Fruit fly (Drosophila melanogaster) whole organism, embryonic: ENCODE measurements around the gene CG13081.

ENCODE experiments used
- Adf1 ChIP-seq: fragments of 200-800 bp; sonication (Bioruptor generic); IDR thresholded peaks from 2 replicates; pipeline ENCODE4 v1.3.6; 2022; ENCODE audit warnings: missing biosample characterization, missing genetic modification characterization
- Antp ChIP-seq: fragments of 200-800 bp; sonication (Bioruptor generic); optimal IDR thresholded peaks from 3 replicates; lab custom pipeline; 2016; ENCODE audit warnings: missing biosample characterization, missing genetic modification characterization
- Atf6 ChIP-seq: fragments of 200-800 bp; sonication (Bioruptor generic); IDR thresholded peaks from 2 replicates; pipeline ENCODE4 v1.3.6; 2022; ENCODE audit warnings: missing biosample characterization, missing genetic modification characterization
- Blimp-1 ChIP-seq: fragments of 200-800 bp; sonication (Bioruptor generic); optimal IDR thresholded peaks from 3 replicates; lab custom pipeline; 2018; ENCODE audit warnings: missing biosample characterization, missing genetic modification characterization, mild to moderate bottlenecking, moderate library complexity, missing genetic modification reagents
- Bteb2 ChIP-seq: fragments of 200-800 bp; sonication (Bioruptor generic); optimal IDR thresholded peaks from 2 replicates; lab custom pipeline; 2016; ENCODE audit warnings: missing biosample characterization, missing genetic modification characterization
- CG10431 ChIP-seq: fragments of 200-800 bp; sonication (Bioruptor generic); optimal IDR thresholded peaks from 3 replicates; lab custom pipeline; 2018; ENCODE audit warnings: missing biosample characterization, mild to moderate bottlenecking, missing genetic modification characterization
- CG12071 ChIP-seq: fragments of 200-800 bp; sonication (Bioruptor generic); optimal IDR thresholded peaks from 3 replicates; lab custom pipeline; 2018; ENCODE audit warnings: missing biosample characterization, mild to moderate bottlenecking, missing genetic modification characterization
- CG12236 ChIP-seq: fragments of 200-800 bp; sonication (Bioruptor generic); optimal IDR thresholded peaks from 2 replicates; lab custom pipeline; 2016; ENCODE audit warnings: missing biosample characterization, missing genetic modification characterization
- CG13296 ChIP-seq: fragments of 200-800 bp; sonication (Bioruptor generic); optimal IDR thresholded peaks from 3 replicates; lab custom pipeline; 2018; ENCODE audit warnings: missing biosample characterization, mild to moderate bottlenecking, missing genetic modification characterization
- CG14014 ChIP-seq: fragments of 200-800 bp; sonication (Bioruptor generic); IDR thresholded peaks from 2 replicates; pipeline ENCODE4 v1.3.6; 2022; ENCODE audit warnings: missing biosample characterization, missing genetic modification characterization
- CG15073 ChIP-seq: fragments of 200-800 bp; sonication (Bioruptor generic); optimal IDR thresholded peaks from 2 replicates; lab custom pipeline; 2016; ENCODE audit warnings: missing biosample characterization, missing genetic modification characterization
- CG16863 ChIP-seq: fragments of 200-800 bp; sonication (Bioruptor generic); optimal IDR thresholded peaks from 3 replicates; lab custom pipeline; 2016; ENCODE audit warnings: missing biosample characterization, missing genetic modification characterization
- CG2875 ChIP-seq: fragments of 200-800 bp; sonication (Bioruptor generic); optimal IDR thresholded peaks from 2 replicates; lab custom pipeline; 2017; ENCODE audit warnings: missing biosample characterization, mild to moderate bottlenecking, missing genetic modification characterization, missing genetic modification reagents
- CG34376 ChIP-seq: fragments of 200-800 bp; sonication (Bioruptor generic); optimal IDR thresholded peaks from 2 replicates; lab custom pipeline; 2018; ENCODE audit warnings: missing biosample characterization, mild to moderate bottlenecking, missing genetic modification characterization
- CG4360 ChIP-seq: fragments of 200-800 bp; sonication (Bioruptor generic); IDR thresholded peaks from 2 replicates; pipeline ENCODE4 v1.3.6; 2022; ENCODE audit warnings: missing biosample characterization, missing genetic modification characterization
- CG5953 ChIP-seq: fragments of 200-800 bp; sonication (Bioruptor generic); IDR thresholded peaks from 2 replicates; pipeline ENCODE4 v1.3.6; 2022; ENCODE audit warnings: missing biosample characterization, missing genetic modification characterization
- CG6272 ChIP-seq: fragments of 200-800 bp; sonication (Bioruptor generic); IDR thresholded peaks from 2 replicates; pipeline ENCODE4 v1.3.6; 2022; ENCODE audit warnings: missing biosample characterization, missing genetic modification characterization
- CG7556 ChIP-seq: fragments of 200-800 bp; sonication (Bioruptor generic); optimal IDR thresholded peaks from 2 replicates; lab custom pipeline; 2017; ENCODE audit warnings: missing biosample characterization, mild to moderate bottlenecking, missing genetic modification characterization
- CG8388 ChIP-seq: fragments of 200-800 bp; sonication (Bioruptor generic); optimal IDR thresholded peaks from 2 replicates; lab custom pipeline; 2019; ENCODE audit warnings: missing biosample characterization, mild to moderate bottlenecking, missing genetic modification characterization, moderate library complexity
- CG9609 ChIP-seq: fragments of 200-800 bp; sonication (Bioruptor generic); optimal IDR thresholded peaks from 3 replicates; lab custom pipeline; 2016; ENCODE audit warnings: missing biosample characterization, missing genetic modification characterization
- CTCF ChIP-seq: fragments of 200-800 bp; sonication (Bioruptor generic); optimal IDR thresholded peaks from 2 replicates; lab custom pipeline; 2017; ENCODE audit warnings: missing biosample characterization, mild to moderate bottlenecking, missing genetic modification characterization, moderate library complexity
- D ChIP-seq, 2 experiments: fragments of 200-800 bp in 1 of 2; fragments of >200 bp in 1 of 2; sonication (Bioruptor generic) in 1 of 2; optimal IDR thresholded peaks; 2 replicates in 1 of 2; 3 replicates in 1 of 2; lab custom pipeline; 2017; ENCODE audit warnings: mild to moderate bottlenecking in 1 of 2, missing biosample characterization in 1 of 2, missing genetic modification characterization in 1 of 2, missing genetic modification reagents in 1 of 2
- Doc2 ChIP-seq: fragments of 200-800 bp; sonication (Bioruptor generic); IDR thresholded peaks from 2 replicates; pipeline ENCODE4 v1.3.6; 2022; ENCODE audit warnings: missing biosample characterization, missing genetic modification characterization
- Dref ChIP-seq: fragments of 200-800 bp; sonication (Bioruptor generic); IDR thresholded peaks from 2 replicates; pipeline ENCODE4 v1.3.6; 2022; ENCODE audit warnings: missing biosample characterization, missing genetic modification characterization
- HmgD ChIP-seq: fragments of 200-800 bp; sonication (Bioruptor generic); optimal IDR thresholded peaks from 3 replicates; lab custom pipeline; 2016; ENCODE audit warnings: missing biosample characterization, missing genetic modification characterization
- Myb ChIP-seq: fragments of 200-800 bp; sonication (Bioruptor generic); optimal IDR thresholded peaks from 2 replicates; lab custom pipeline; 2016; ENCODE audit warnings: missing biosample characterization, missing genetic modification characterization
- Neu2 ChIP-seq: fragments of 200-800 bp; sonication (Bioruptor generic); optimal IDR thresholded peaks from 3 replicates; lab custom pipeline; 2016; ENCODE audit warnings: missing biosample characterization, missing genetic modification characterization, borderline replicate concordance
- ash1 ChIP-seq: fragments of 200-800 bp; sonication (Bioruptor generic); optimal IDR thresholded peaks from 2 replicates; lab custom pipeline; 2018; ENCODE audit warnings: missing biosample characterization, mild to moderate bottlenecking, missing genetic modification characterization
- ato ChIP-seq: fragments of 200-800 bp; sonication (Bioruptor generic); IDR thresholded peaks from 2 replicates; pipeline ENCODE4 v1.3.6; 2022; ENCODE audit warnings: missing biosample characterization, missing genetic modification characterization; ENCODE audit not compliant: partially characterized antibody
- cas ChIP-seq: fragments of 200-800 bp; sonication (Bioruptor generic); IDR thresholded peaks from 2 replicates; pipeline ENCODE4 v1.3.6; 2022; ENCODE audit warnings: missing biosample characterization, missing genetic modification characterization
- crc ChIP-seq: fragments of 200-800 bp; sonication (Bioruptor generic); optimal IDR thresholded peaks from 2 replicates; lab custom pipeline; 2016; ENCODE audit warnings: missing biosample characterization, missing genetic modification characterization
- crol ChIP-seq: fragments of 200-800 bp; sonication (Bioruptor generic); IDR thresholded peaks from 2 replicates; pipeline ENCODE4 v1.3.6; 2022; ENCODE audit warnings: missing biosample characterization, missing genetic modification characterization
- dm ChIP-seq: fragments of 200-800 bp; sonication (Bioruptor generic); optimal IDR thresholded peaks from 3 replicates; lab custom pipeline; 2016; ENCODE audit warnings: missing biosample characterization, missing genetic modification characterization
- dmrt11E ChIP-seq: fragments of 200-800 bp; sonication (Bioruptor generic); optimal IDR thresholded peaks from 3 replicates; lab custom pipeline; 2018; ENCODE audit warnings: missing biosample characterization, mild to moderate bottlenecking, missing genetic modification characterization, moderate library complexity
- esg ChIP-seq: fragments of 200-800 bp; sonication (Bioruptor generic); conservative IDR thresholded peaks from 2 replicates; pipeline ENCODE4 v1.3.6; 2022; ENCODE audit warnings: missing biosample characterization, missing genetic modification characterization
- ftz-f1 ChIP-seq: fragments of 200-800 bp; sonication (Bioruptor generic); optimal IDR thresholded peaks from 2 replicates; lab custom pipeline; 2016; ENCODE audit warnings: missing biosample characterization, missing genetic modification characterization
- kah ChIP-seq: fragments of 200-800 bp; sonication (Bioruptor generic); optimal IDR thresholded peaks from 2 replicates; lab custom pipeline; 2018; ENCODE audit warnings: missing biosample characterization, mild to moderate bottlenecking, missing genetic modification characterization
- lbe ChIP-seq: fragments of 200-800 bp; sonication (Bioruptor generic); optimal IDR thresholded peaks from 2 replicates; lab custom pipeline; 2016; ENCODE audit warnings: missing biosample characterization, mild to moderate bottlenecking, missing genetic modification characterization
- lmd ChIP-seq: fragments of 200-800 bp; sonication (Bioruptor generic); IDR thresholded peaks from 2 replicates; pipeline ENCODE4 v1.3.6; 2022; ENCODE audit warnings: missing biosample characterization, missing genetic modification characterization
- phol ChIP-seq: fragments of 200-800 bp; sonication (Bioruptor generic); optimal IDR thresholded peaks from 3 replicates; lab custom pipeline; 2018; ENCODE audit warnings: missing biosample characterization, mild to moderate bottlenecking, missing genetic modification characterization, moderate library complexity
- pzg ChIP-seq: fragments of 200-800 bp; sonication (Bioruptor generic); optimal IDR thresholded peaks from 3 replicates; lab custom pipeline; 2018; ENCODE audit warnings: missing biosample characterization, mild to moderate bottlenecking, missing genetic modification characterization, moderate library complexity
- salm ChIP-seq: fragments of 200-800 bp; sonication (Bioruptor generic); optimal IDR thresholded peaks from 2 replicates; lab custom pipeline; 2018; ENCODE audit warnings: missing biosample characterization, mild to moderate bottlenecking, missing genetic modification characterization
- sens ChIP-seq: fragments of 200-800 bp; sonication (Bioruptor generic); peaks from one replicate; lab custom pipeline; 2016; ENCODE audit warnings: missing biosample characterization, missing genetic modification characterization
- slbo ChIP-seq: fragments of 200-800 bp; sonication (Bioruptor generic); IDR thresholded peaks from 2 replicates; pipeline ENCODE4 v1.3.6; 2022; ENCODE audit warnings: missing biosample characterization, missing genetic modification characterization
- ssp ChIP-seq: fragments of 200-800 bp; sonication (Bioruptor generic); IDR thresholded peaks from 2 replicates; pipeline ENCODE4 v1.3.6; 2022; ENCODE audit warnings: missing biosample characterization, missing genetic modification characterization
- tll ChIP-seq, 2 experiments: fragments of 200-800 bp in 1 of 2; fragments of >200 bp in 1 of 2; sonication (Bioruptor generic) in 1 of 2; optimal IDR thresholded peaks; 2 replicates each; lab custom pipeline; 2017 to 2019; ENCODE audit warnings: missing biosample characterization in 2 of 2, missing genetic modification characterization in 2 of 2, mild to moderate bottlenecking in 1 of 2, moderate library complexity in 1 of 2
- trem ChIP-seq: fragments of 200-800 bp; optimal IDR thresholded peaks from 3 replicates; lab custom pipeline; 2019; ENCODE audit warnings: missing biosample characterization, mild to moderate bottlenecking, missing genetic modification characterization, moderate library complexity
- twi ChIP-seq: fragments of 200-800 bp; optimal IDR thresholded peaks from 2 replicates; lab custom pipeline; 2019; ENCODE audit warnings: missing biosample characterization, mild to moderate bottlenecking, missing genetic modification characterization, moderate library complexity
- wdn ChIP-seq: fragments of 200-800 bp; sonication (Bioruptor generic); IDR thresholded peaks from 2 replicates; pipeline ENCODE4 v1.3.6; 2022; ENCODE audit warnings: missing biosample characterization, missing genetic modification characterization
- yki ChIP-seq: fragments of >200 bp; optimal IDR thresholded peaks from 3 replicates; lab custom pipeline; 2018
- z ChIP-seq: fragments of 200-800 bp; sonication (Bioruptor generic); IDR thresholded peaks from 3 replicates; pipeline ENCODE4 v1.3.6; 2022; ENCODE audit warnings: missing biosample characterization, missing genetic modification characterization

Gene CG13081

DNA sequence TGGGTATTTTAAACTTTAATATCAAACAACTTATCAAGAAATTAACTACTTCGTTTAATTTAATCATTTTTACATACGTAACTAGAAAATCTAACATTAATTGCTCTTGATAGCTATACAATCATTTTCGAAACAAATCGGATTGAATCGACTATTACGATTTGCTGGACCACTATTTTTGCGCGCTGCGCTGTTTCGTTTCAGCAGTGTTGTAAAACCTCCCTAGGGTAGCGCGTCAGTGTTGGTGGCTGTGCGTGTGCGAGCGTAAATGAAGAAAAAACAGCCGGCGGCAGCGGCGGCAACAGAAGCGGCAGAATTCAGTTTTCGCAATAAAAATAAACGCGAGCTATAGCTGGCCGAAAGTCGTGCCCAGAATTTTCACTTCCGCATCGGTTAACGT, 7.2 kb upstream of the CG13081 start, which contains the start of gene CG33116 (continued):
- TF ChIP-seq Myb (GFP tag; lab: Kevin White, UChicago), result peak; percentile 85
- peak; percentile 32 for TF ChIP-seq ash1
- peak; percentile 83 for TF ChIP-seq CG9609
- peak; percentile 74; the same call in 1 of the 2 replicates for TF ChIP-seq CG14014 (GFP tag; lab: Robert Waterston, UW)
- peak; percentile 79 for TF ChIP-seq CG7556 (GFP tag; lab: Kevin White, UChicago)
- peak; percentile 74 for TF ChIP-seq CG13296 (GFP tag; lab: Kevin White, UChicago)
- peak; percentile 65 for TF ChIP-seq CG16863
- peak; percentile 47 for TF ChIP-seq ssp (GFP tag; lab: Robert Waterston, UW)
- TF ChIP-seq Atf6 (GFP tag; lab: Robert Waterston, UW), result peak; percentile 83
- TF ChIP-seq CG5953, result peak; percentile 70
- TF ChIP-seq slbo (GFP tag; lab: Robert Waterston, UW), result peak; percentile 84
- peak; percentile 77 for TF ChIP-seq CG8388 (GFP tag; lab: Kevin White, UChicago)
- TF ChIP-seq Neu2, result peak; percentile 5
- TF ChIP-seq CG12071 (GFP tag; lab: Kevin White, UChicago), result peak; percentile 79
- peak; percentile 57; the same call in 1 of the 2 replicates for TF ChIP-seq wdn (GFP tag; lab: Robert Waterston, UW)
- peak; percentile 35; the same call in 1 of the 2 replicates for TF ChIP-seq Dref (GFP tag; lab: Robert Waterston, UW)
- TF ChIP-seq HmgD (GFP tag; lab: Kevin White, UChicago), result peak; percentile 70
- TF ChIP-seq crol (GFP tag; lab: Robert Waterston, UW), result no peak
- peak; percentile 32; the same call in 1 of the 2 replicates for TF ChIP-seq cas (GFP tag; lab: Robert Waterston, UW)
- TF ChIP-seq CG4360 (GFP tag; lab: Robert Waterston, UW), result 0 out of 2 replicates have a peak, but pooled peaks have one; percentile 38
- no peak for TF ChIP-seq D (optimal IDR thresholded peaks at IDR 0.05; lab: Kevin White, UChicago)
- TF ChIP-seq D (GFP tag; optimal IDR thresholded peaks at IDR 0.05; lab: Kevin White, UChicago), result peak; percentile 63
- TF ChIP-seq twi (tag; lab: Kevin White, UChicago), result peak; percentile 64
- peak; percentile 68 for TF ChIP-seq crc (GFP tag; lab: Kevin White, UChicago)
- peak; percentile 82 for TF ChIP-seq phol (tag; lab: Kevin White, UChicago)
- TF ChIP-seq CG34376 (GFP tag; lab: Kevin White, UChicago), result peak; percentile 61
- TF ChIP-seq Bteb2 (GFP tag; lab: Kevin White, UChicago), result peak; percentile 79
- peak; percentile 45 for TF ChIP-seq CG10431 (GFP tag; lab: Kevin White, UChicago)
- peak; percentile 97 for TF ChIP-seq sens (GFP tag; lab: Kevin White, UChicago)
- TF ChIP-seq Doc2 (GFP tag; lab: Robert Waterston, UW), result no peak
- no peak for TF ChIP-seq esg (GFP tag; lab: Robert Waterston, UW)
- peak; percentile 81 for TF ChIP-seq dmrt11E (tag; lab: Kevin White, UChicago)
- no peak for TF ChIP-seq z (GFP tag; lab: Robert Waterston, UW)
- TF ChIP-seq kah (GFP tag; lab: Kevin White, UChicago), result peak; percentile 43
- TF ChIP-seq CTCF, result peak; percentile 30
- peak; percentile 70 for TF ChIP-seq CG2875 (GFP tag; lab: Kevin White, UChicago)
- 0 out of 2 replicates have a peak, but pooled peaks have one; percentile 25 for TF ChIP-seq ato
- TF ChIP-seq yki (lab: Kevin White, UChicago), result no peak
- peak; percentile 67 for TF ChIP-seq salm (tag; lab: Kevin White, UChicago)
- TF ChIP-seq dm (GFP tag; lab: Kevin White, UChicago), result peak; percentile 75
- peak; percentile 88 for TF ChIP-seq Antp (GFP tag; lab: Kevin White, UChicago)
- no peak for TF ChIP-seq tll (GFP tag; optimal IDR thresholded peaks at IDR 0.05; lab: Kevin White, UChicago)
- peak; percentile 72 for TF ChIP-seq Blimp-1 (GFP tag; lab: Kevin White, UChicago)
- peak; percentile 83 for TF ChIP-seq trem
- TF ChIP-seq pzg (GFP tag; lab: Kevin White, UChicago), result peak; percentile 63
- peak; percentile 83 for TF ChIP-seq lmd (GFP tag; lab: Robert Waterston, UW)
- peak; percentile 30; the same call in 1 of the 2 replicates for TF ChIP-seq CG6272 (GFP tag; lab: Robert Waterston, UW)
- peak; percentile 91 for TF ChIP-seq Adf1
- peak; percentile 39 for TF ChIP-seq ftz-f1 (GFP tag; lab: Kevin White, UChicago)
- TF ChIP-seq lbe (GFP tag; lab: Kevin White, UChicago), result peak; percentile 86
- TF ChIP-seq CG12236, result peak; percentile 55
- no peak for TF ChIP-seq CG15073 (GFP tag; lab: Kevin White, UChicago)
